Fruit fly (Drosophila melanogaster) whole organism, adult: ENCODE measurements around the gene CG8301.

Experiments
- CG11617 ChIP-seq: fragments of 200-800 bp; sonication (Bioruptor generic); optimal IDR thresholded peaks from 2 replicates; lab custom pipeline; 2017; ENCODE audit warnings: mild to moderate bottlenecking, missing biosample characterization, missing genetic modification reagents, missing genetic modification characterization
- CG12768 ChIP-seq: fragments of 200-800 bp; sonication (Bioruptor generic); optimal IDR thresholded peaks from 2 replicates; lab custom pipeline; 2017; ENCODE audit warnings: missing biosample characterization, missing genetic modification characterization, mild to moderate bottlenecking, moderate library complexity, missing genetic modification reagents
- CG14711 ChIP-seq: fragments of 200-800 bp; sonication (Bioruptor generic); optimal IDR thresholded peaks from 2 replicates; lab custom pipeline; 2018; ENCODE audit warnings: missing biosample characterization, mild to moderate bottlenecking, missing genetic modification characterization, moderate library complexity
- CG1620 ChIP-seq: fragments of 200-800 bp; sonication (Bioruptor generic); optimal IDR thresholded peaks from 2 replicates; lab custom pipeline; 2016; ENCODE audit warnings: missing biosample characterization, missing genetic modification characterization
- CG33017 ChIP-seq: fragments of 200-800 bp; sonication (Bioruptor generic); optimal IDR thresholded peaks from 2 replicates; lab custom pipeline; 2018; ENCODE audit warnings: missing biosample characterization, mild to moderate bottlenecking, missing genetic modification characterization, moderate library complexity
- CG5204 ChIP-seq: fragments of 200-800 bp; sonication (Bioruptor generic); optimal IDR thresholded peaks from 2 replicates; lab custom pipeline; 2016; ENCODE audit warnings: missing biosample characterization, missing genetic modification characterization
- CG7045 ChIP-seq: fragments of 200-800 bp; sonication (Bioruptor generic); optimal IDR thresholded peaks from 2 replicates; lab custom pipeline; 2017; ENCODE audit warnings: missing biosample characterization, mild to moderate bottlenecking, missing genetic modification characterization
- CG7101 ChIP-seq: fragments of 200-800 bp; sonication (Bioruptor generic); optimal IDR thresholded peaks from 2 replicates; lab custom pipeline; 2018; ENCODE audit warnings: missing biosample characterization, mild to moderate bottlenecking, missing genetic modification characterization, moderate library complexity
- Clk ChIP-seq: fragments of 200-800 bp; sonication (Bioruptor generic); optimal IDR thresholded peaks from 2 replicates; lab custom pipeline; 2017; ENCODE audit warnings: missing biosample characterization, missing genetic modification characterization
- Crg-1 ChIP-seq: fragments of 200-800 bp; sonication (Bioruptor generic); optimal IDR thresholded peaks from 2 replicates; lab custom pipeline; 2016; ENCODE audit warnings: missing biosample characterization, missing genetic modification characterization
- Hr96 ChIP-seq: fragments of 200-800 bp; sonication (Bioruptor generic); optimal IDR thresholded peaks from 2 replicates; lab custom pipeline; 2016; ENCODE audit warnings: missing biosample characterization, missing genetic modification characterization
- Mnt ChIP-seq: fragments of 200-800 bp; sonication (Bioruptor generic); optimal IDR thresholded peaks from 2 replicates; lab custom pipeline; 2016; ENCODE audit warnings: missing biosample characterization, mild to moderate bottlenecking, missing genetic modification characterization
- bab1 ChIP-seq: fragments of 200-800 bp; sonication (Bioruptor generic); optimal IDR thresholded peaks from 3 replicates; lab custom pipeline; 2019; ENCODE audit warnings: missing biosample characterization, mild to moderate bottlenecking, missing genetic modification characterization, moderate library complexity
- cic ChIP-seq: fragments of 200-800 bp; sonication (Bioruptor generic); optimal IDR thresholded peaks from 2 replicates; lab custom pipeline; 2017; ENCODE audit warnings: missing biosample characterization, mild to moderate bottlenecking, missing genetic modification characterization, moderate library complexity
- cnc ChIP-seq, 2 experiments: fragments of >200 bp; optimal IDR thresholded peaks; 2 replicates each; lab custom pipeline; 2017
- kay ChIP-seq: fragments of 200-800 bp; sonication (Bioruptor generic); peaks from one replicate; lab custom pipeline; 2016; ENCODE audit warnings: missing biosample characterization, missing genetic modification characterization, borderline replicate concordance
- ovo ChIP-seq: fragments of 200-800 bp; sonication (Bioruptor generic); optimal IDR thresholded peaks from 2 replicates; lab custom pipeline; 2016; ENCODE audit warnings: missing biosample characterization, missing genetic modification characterization
- pad ChIP-seq: fragments of 200-800 bp; sonication (Bioruptor generic); optimal IDR thresholded peaks from 3 replicates; lab custom pipeline; 2017; ENCODE audit warnings: missing biosample characterization, missing genetic modification characterization, mild to moderate bottlenecking, moderate library complexity, missing genetic modification reagents
- tj ChIP-seq: fragments of 200-800 bp; sonication (Bioruptor generic); optimal IDR thresholded peaks from 3 replicates; lab custom pipeline; 2017; ENCODE audit warnings: missing biosample characterization, mild to moderate bottlenecking, missing genetic modification characterization, moderate library complexity
- toe ChIP-seq: fragments of 200-800 bp; sonication (Bioruptor generic); optimal IDR thresholded peaks from 2 replicates; lab custom pipeline; 2016; ENCODE audit warnings: missing biosample characterization, missing genetic modification characterization

The CG8301 gene

dm6 chr3R:9551659-9552435 is 29.3 kb upstream of the CG8301 start, which contains the start of the genes mura and RnpS1:
TSS of gene mura (minus strand) at chr3R:9551806.
TSS of gene RnpS1 (plus strand) at chr3R:9552034.
- TF ChIP-seq Clk = no peak
- TF ChIP-seq bab1 (GFP tag; lab: Kevin White, UChicago) = peak; percentile 20
- TF ChIP-seq Mnt (GFP tag; lab: Kevin White, UChicago) = peak; percentile 8
- TF ChIP-seq toe = no peak
- TF ChIP-seq ovo (GFP tag; lab: Kevin White, UChicago) = no peak
- peak; percentile 53 for TF ChIP-seq cic (GFP tag; lab: Kevin White, UChicago)

- TF ChIP-seq CG11617 (GFP tag; lab: Kevin White, UChicago) = peak; percentile 67
- TF ChIP-seq cic (GFP tag; lab: Kevin White, UChicago) = peak; percentile 33
- TF ChIP-seq ovo (GFP tag; lab: Kevin White, UChicago) = peak; percentile 1
- no peak for TF ChIP-seq CG12768 (GFP tag; lab: Kevin White, UChicago)
- no peak for TF ChIP-seq toe
- TF ChIP-seq Clk = no peak
- peak; percentile 35 for TF ChIP-seq bab1 (GFP tag; lab: Kevin White, UChicago)
- TF ChIP-seq CG7101 (tag; lab: Kevin White, UChicago) = peak; percentile 30
- peak; percentile 41 for TF ChIP-seq Crg-1 (GFP tag; lab: Kevin White, UChicago)
- TF ChIP-seq tj (GFP tag; lab: Kevin White, UChicago) = peak; percentile 46
- no peak for TF ChIP-seq kay (GFP tag; lab: Kevin White, UChicago)
- TF ChIP-seq CG1620 (GFP tag; lab: Kevin White, UChicago) = peak; percentile 72
- TF ChIP-seq Mnt (GFP tag; lab: Kevin White, UChicago) = peak; percentile 80
- peak; percentile 5 for TF ChIP-seq CG7045 (GFP tag; lab: Kevin White, UChicago)
- TF ChIP-seq pad (GFP tag; lab: Kevin White, UChicago) = peak; percentile 42
- TF ChIP-seq CG33017 (tag; lab: Kevin White, UChicago) = no peak
- TF ChIP-seq CG14711 (tag; lab: Kevin White, UChicago) = peak; percentile 10
Observed at dm6 chr3R:9555334-9555974, 25.7 kb upstream of the CG8301 start, which contains the start of the genes CG9386 and BckdhA. TSS of gene CG9386 (minus strand) at chr3R:9555408. TSS of gene BckdhA (plus strand) at chr3R:9555785.

- peak; percentile 83 for TF ChIP-seq CG11617 (GFP tag; lab: Kevin White, UChicago)
- peak; percentile 50 for TF ChIP-seq CG33017 (tag; lab: Kevin White, UChicago)
- peak; percentile 71 for TF ChIP-seq pad (GFP tag; lab: Kevin White, UChicago)
- peak; percentile 41 for TF ChIP-seq cic (GFP tag; lab: Kevin White, UChicago)
- peak; percentile 44 for TF ChIP-seq ovo (GFP tag; lab: Kevin White, UChicago)
- peak; percentile 60 for TF ChIP-seq CG14711 (tag; lab: Kevin White, UChicago)
- TF ChIP-seq toe = no peak
- TF ChIP-seq tj (GFP tag; lab: Kevin White, UChicago) = peak; percentile 58
- TF ChIP-seq CG7045 (GFP tag; lab: Kevin White, UChicago) = peak; percentile 61
- TF ChIP-seq CG7101 (tag; lab: Kevin White, UChicago) = peak; percentile 78
- peak; percentile 91 for TF ChIP-seq CG1620 (GFP tag; lab: Kevin White, UChicago)
- TF ChIP-seq cnc (optimal IDR thresholded peaks at IDR 0.05; lab: Kevin White, UChicago) = no peak
- peak; percentile 25 for TF ChIP-seq Clk
- peak; percentile 75 for TF ChIP-seq bab1 (GFP tag; lab: Kevin White, UChicago)
- no peak for TF ChIP-seq kay (GFP tag; lab: Kevin White, UChicago)
- peak; percentile 86 for TF ChIP-seq Crg-1 (GFP tag; lab: Kevin White, UChicago)
- no peak for TF ChIP-seq Hr96
- peak; percentile 74 for TF ChIP-seq Mnt (GFP tag; lab: Kevin White, UChicago)
- peak; percentile 74 for TF ChIP-seq CG12768 (GFP tag; lab: Kevin White, UChicago)
- TF ChIP-seq CG5204 = no peak
Observed at dm6 chr3R:9559413-9560014, 21.6 kb upstream of the CG8301 start, which contains the start of the genes AP-1mu and MBD-like. TSS of gene AP-1mu (minus strand) at chr3R:9559525. TSS of gene MBD-like (plus strand) at chr3R:9559760.

- TF ChIP-seq CG7101 (tag; lab: Kevin White, UChicago) (no peak), CG5204 (no peak), Crg-1 (GFP tag; lab: Kevin White, UChicago) (no peak), toe (no peak), CG12768 (GFP tag; lab: Kevin White, UChicago) (no peak), Clk (no peak), bab1 (GFP tag; lab: Kevin White, UChicago) (no peak), CG7045 (GFP tag; lab: Kevin White, UChicago) (no peak), pad (GFP tag; lab: Kevin White, UChicago) (no peak)
Observed at dm6 chr3R:9561121-9561520, 20.0 kb upstream of the CG8301 start.

dm6 chr3R:9563240-9563992 is 17.7 kb upstream of the CG8301 start, which contains the start of the genes CG9393 and Vps45:
TSS of gene CG9393 (minus strand) at chr3R:9563673.
TSS of gene Vps45 (plus strand) at chr3R:9563924.
- TF ChIP-seq cic (GFP tag; lab: Kevin White, UChicago) (no peak), CG33017 (tag; lab: Kevin White, UChicago) (peak; percentile 27), CG7101 (tag; lab: Kevin White, UChicago) (peak; percentile 63), tj (GFP tag; lab: Kevin White, UChicago) (peak; percentile 26), CG1620 (GFP tag; lab: Kevin White, UChicago) (peak; percentile 75), pad (GFP tag; lab: Kevin White, UChicago) (no peak), CG14711 (tag; lab: Kevin White, UChicago) (peak; percentile 74), ovo (GFP tag; lab: Kevin White, UChicago) (peak; percentile 56), CG11617 (GFP tag; lab: Kevin White, UChicago) (peak; percentile 70), CG7045 (GFP tag; lab: Kevin White, UChicago) (peak; percentile 28), cnc (optimal IDR thresholded peaks at IDR 0.05; lab: Kevin White, UChicago) (no peak), Clk (no peak), Hr96 (no peak), Crg-1 (GFP tag; lab: Kevin White, UChicago) (peak; percentile 37), CG12768 (GFP tag; lab: Kevin White, UChicago) (peak; percentile 32), bab1 (GFP tag; lab: Kevin White, UChicago) (peak; percentile 57), CG5204 (no peak), kay (GFP tag; lab: Kevin White, UChicago) (no peak), toe (no peak), Mnt (GFP tag; lab: Kevin White, UChicago) (peak; percentile 82)
